Fruit fly (Drosophila melanogaster): ENCODE measurements around the gene SAK.

SAK gene

dm6 chr3L:21464240-21464639 lies 51.4 kb downstream of the SAK start:
- TF ChIP-seq CG17361 (GFP tag; IDR thresholded peaks at IDR 0.05) = peak; percentile 87
- TF ChIP-seq Dbx (GFP tag; IDR thresholded peaks at IDR 0.05) = no peak
- TF ChIP-seq hth (optimal IDR thresholded peaks at IDR 0.05) = no peak
- TF ChIP-seq pum (GFP tag; optimal IDR thresholded peaks at IDR 0.05) = peak; percentile 22
- no peak for TF ChIP-seq aop (GFP tag; IDR thresholded peaks at IDR 0.05)
- TF ChIP-seq dysf (GFP tag; IDR thresholded peaks at IDR 0.05) = no peak
- TF ChIP-seq sisA (GFP tag; IDR thresholded peaks at IDR 0.05) = no peak
- TF ChIP-seq wek (GFP tag; optimal IDR thresholded peaks at IDR 0.05) = peak; percentile 57
- TF ChIP-seq CG1647 (GFP tag; optimal IDR thresholded peaks at IDR 0.05) = peak; percentile 4
- TF ChIP-seq psq (GFP tag; optimal IDR thresholded peaks at IDR 0.05) = no peak
- peak; percentile 92 for TF ChIP-seq CG1233 (GFP tag; optimal IDR thresholded peaks at IDR 0.05)
- no peak for TF ChIP-seq CG32767 (GFP tag; IDR thresholded peaks at IDR 0.05)
- TF ChIP-seq CG4820 (GFP tag; optimal IDR thresholded peaks at IDR 0.05) = peak; percentile 59
- no peak for TF ChIP-seq vnd (GFP tag; IDR thresholded peaks at IDR 0.05; ENCODE audit: partially characterized antibody)
- TF ChIP-seq HHEX (GFP tag; optimal IDR thresholded peaks at IDR 0.05) = peak; percentile 64
- TF ChIP-seq CG2875 (GFP tag; optimal IDR thresholded peaks at IDR 0.05) = peak; percentile 87
- peak; percentile 90 for TF ChIP-seq CG8924 (tag; optimal IDR thresholded peaks at IDR 0.05)
- no peak for TF ChIP-seq fd3F (GFP tag; optimal IDR thresholded peaks at IDR 0.05)
- TF ChIP-seq Nf-YC (tag; optimal IDR thresholded peaks at IDR 0.05) = no peak
- TF ChIP-seq CG18476 (GFP tag; optimal IDR thresholded peaks at IDR 0.05) = peak; percentile 59
- no peak for TF ChIP-seq CG32532 (GFP tag; IDR thresholded peaks at IDR 0.05)
- no peak for TF ChIP-seq gro (GFP tag; optimal IDR thresholded peaks at IDR 0.05)
- peak; percentile 89 for TF ChIP-seq zfh1 (GFP tag; IDR thresholded peaks at IDR 0.05)
- no peak for TF ChIP-seq pros (GFP tag; optimal IDR thresholded peaks at IDR 0.05)
- peak; percentile 57 for TF ChIP-seq CG6689 (GFP tag; IDR thresholded peaks at IDR 0.05)
- TF ChIP-seq az2 (GFP tag; optimal IDR thresholded peaks at IDR 0.05) = peak; percentile 23
- TF ChIP-seq CG18599 (GFP tag; optimal IDR thresholded peaks at IDR 0.05) = peak; percentile 55
- peak in 1 of 2 experiments; percentile 61 for TF ChIP-seq Hr78 (GFP tag; optimal IDR thresholded peaks at IDR 0.05)
- TF ChIP-seq Mad (GFP tag; optimal IDR thresholded peaks at IDR 0.05) = peak; percentile 34
- peak; percentile 9 for TF ChIP-seq Six4 (GFP tag; optimal IDR thresholded peaks at IDR 0.05)
- TF ChIP-seq Hey (tag; optimal IDR thresholded peaks at IDR 0.05) = no peak
- no peak for TF ChIP-seq slbo (GFP tag; IDR thresholded peaks at IDR 0.05)
- TF ChIP-seq hbn (GFP tag; IDR thresholded peaks at IDR 0.05; ENCODE audit: partially characterized antibody) = no peak
- TF ChIP-seq B-H2 (GFP tag; optimal IDR thresholded peaks at IDR 0.05) = no peak
- peak; percentile 64 for TF ChIP-seq CG12236 (GFP tag; optimal IDR thresholded peaks at IDR 0.05)
- TF ChIP-seq tna (GFP tag; IDR thresholded peaks at IDR 0.05; ENCODE audit: partially characterized antibody) = no peak
- no peak for TF ChIP-seq CG10147 (GFP tag; optimal IDR thresholded peaks at IDR 0.05)
- no peak for TF ChIP-seq Bgb (GFP tag; IDR thresholded peaks at IDR 0.05; ENCODE audit: partially characterized antibody)
- peak; percentile 43 for TF ChIP-seq CG8281 (tag; optimal IDR thresholded peaks at IDR 0.05)
- TF ChIP-seq Hsf (GFP tag; optimal IDR thresholded peaks at IDR 0.05) = peak; percentile 45
- peak; percentile 71 for TF ChIP-seq vvl (GFP tag; IDR thresholded peaks at IDR 0.05)
- TF ChIP-seq Dref (GFP tag; IDR thresholded peaks at IDR 0.05) = 0 out of 2 replicates have a peak, but pooled peaks have one; percentile 7
- TF ChIP-seq CG1602 (GFP tag; optimal IDR thresholded peaks at IDR 0.05) = peak; percentile 47
- TF ChIP-seq Asciz (GFP tag; optimal IDR thresholded peaks at IDR 0.05) = peak; percentile 83
- TF ChIP-seq CG11560 (tag; IDR thresholded peaks at IDR 0.05) = no peak
- no peak for TF ChIP-seq gsb (GFP tag; IDR thresholded peaks at IDR 0.05)
- TF ChIP-seq CG15073 (GFP tag; optimal IDR thresholded peaks at IDR 0.05) = no peak
- no peak for TF ChIP-seq Hr3 (GFP tag; optimal IDR thresholded peaks at IDR 0.05)
- no peak for TF ChIP-seq CG10321 (GFP tag; IDR thresholded peaks at IDR 0.05)
- peak; percentile 90 for TF ChIP-seq CG3407 (GFP tag; optimal IDR thresholded peaks at IDR 0.05)
- peak; percentile 61 for TF ChIP-seq CG16863 (GFP tag; optimal IDR thresholded peaks at IDR 0.05)
- peak; percentile 99 for TF ChIP-seq CG15696 (tag; optimal IDR thresholded peaks at IDR 0.05)

Measured in whole organism, embryonic.